Worm (Caenorhabditis elegans) whole organism, young adult: Measurements from ENCODE around the gene C18A3.3.

ENCODE experiments used
- B0035.1 ChIP-seq: sonication (generic microtip); optimal IDR thresholded peaks from 2 replicates; lab custom pipeline; 2016; ENCODE audit warnings: missing genetic modification characterization, mild to moderate bottlenecking, missing compliant biosample characterization, missing genotype, missing genetic modification reagents
- F10E7.11 ChIP-seq: sonication (generic microtip); optimal IDR thresholded peaks from 2 replicates; lab custom pipeline; 2017; ENCODE audit warnings: mild to moderate bottlenecking, missing genetic modification characterization, moderate library complexity, missing compliant biosample characterization
- F57C9.4 ChIP-seq: sonication (generic microtip); optimal IDR thresholded peaks from 2 replicates; lab custom pipeline; 2017; ENCODE audit warnings: mild to moderate bottlenecking, missing genetic modification characterization, missing compliant biosample characterization
- ama-1 ChIP-seq, 3 experiments: fragments of 150-350 bp in 1 of 3; sonication (generic microtip) in 2 of 3; optimal IDR thresholded peaks; 2 replicates each; lab custom pipeline; 2014 to 2018; ENCODE audit warnings: missing biosample characterization in 2 of 3, missing genetic modification characterization in 2 of 3, missing genetic modification reagents in 2 of 3
- bed-1 ChIP-seq: fragments of 200-800 bp; sonication (Bioruptor generic); IDR thresholded peaks from 2 replicates; pipeline ENCODE4 v1.3.6; 2022; ENCODE audit warnings: missing genetic modification reagents, missing genetic modification characterization, missing compliant biosample characterization
- efl-1 ChIP-seq: fragments of 150-350 bp; optimal IDR thresholded peaks from 2 replicates; lab custom pipeline; 2014; ENCODE audit warnings: missing biosample characterization, missing genetic modification reagents, missing genetic modification characterization
- gei-17 ChIP-seq: fragments of 200-800 bp; sonication (Bioruptor generic); optimal IDR thresholded peaks from 2 replicates; lab custom pipeline; 2018; ENCODE audit warnings: mild to moderate bottlenecking, missing genetic modification characterization, missing compliant biosample characterization
- madf-8 ChIP-seq: fragments of 200-800 bp; sonication (Bioruptor generic); conservative IDR thresholded peaks from 2 replicates; pipeline ENCODE4 v1.3.6; 2022; ENCODE audit warnings: missing genetic modification reagents, missing genetic modification characterization, missing compliant biosample characterization
- rpc-1 ChIP-seq, 2 experiments: fragments of 150-350 bp in 1 of 2; sonication (generic microtip) in 1 of 2; optimal IDR thresholded peaks; 2 replicates each; lab custom pipeline; 2014 to 2018; ENCODE audit warnings: missing biosample characterization in 1 of 2, missing genetic modification characterization in 1 of 2, missing genetic modification reagents in 1 of 2, missing genotype in 1 of 2
- snpc-4 ChIP-seq, 5 experiments: fragments of 150-350 bp in 1 of 5; sonication (generic microtip) in 4 of 5; optimal IDR thresholded peaks; 2 replicates each; lab custom pipeline; 2014 to 2018; ENCODE audit warnings: missing genetic modification characterization in 5 of 5, missing biosample characterization in 3 of 5, antibody characterized with exemption in 2 of 5, mild to moderate bottlenecking in 2 of 5, missing compliant biosample characterization in 2 of 5, missing genotype in 2 of 5, moderate library complexity in 2 of 5, missing genetic modification reagents in 1 of 5

DNA sequence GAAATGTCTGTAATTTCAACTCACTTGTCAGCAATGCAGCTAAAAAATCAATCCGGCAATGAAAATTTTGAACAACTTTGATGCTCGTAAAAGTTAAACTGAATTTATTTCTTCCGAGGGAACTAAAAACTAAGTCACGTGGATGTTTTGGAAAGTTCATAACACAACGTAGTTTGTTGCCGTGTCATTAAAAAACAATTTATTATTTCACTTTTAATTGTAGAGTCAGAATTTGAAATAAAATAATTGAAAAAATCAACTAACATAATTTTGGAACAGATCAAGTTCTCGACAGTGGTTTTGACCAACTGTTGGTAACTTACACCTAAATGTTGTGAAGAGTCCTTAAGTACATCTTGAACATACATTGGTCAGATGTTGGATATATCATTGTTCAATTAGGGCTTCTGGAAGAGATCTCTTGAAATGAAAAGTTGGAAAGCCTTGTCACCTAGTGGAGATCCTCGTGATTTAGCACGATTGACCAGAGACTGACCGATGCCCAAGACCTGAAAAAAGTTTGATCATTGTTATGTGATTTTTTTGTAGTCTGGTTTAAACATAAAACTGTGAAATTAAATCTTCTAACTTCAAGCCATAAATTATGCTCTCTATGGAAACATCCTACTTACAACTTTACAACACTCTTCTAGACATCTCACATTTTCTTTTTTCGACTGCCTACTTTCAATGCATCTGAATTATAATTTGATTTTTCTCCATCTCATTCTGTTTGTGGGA lies 14.4 kb downstream of the C18A3.3 start, which contains the start of the genes C18A3.7 and C18A3.11:
- TF ChIP-seq efl-1 (GFP tag; lab: Kevin White, UChicago) (no peak), B0035.1 (tag; lab: Kevin White, UChicago) (no peak), madf-8 (GFP tag; lab: Robert Waterston, UW) (no peak), F57C9.4 (no peak), ama-1 (optimal IDR thresholded peaks at IDR 0.05; lab: Kevin White, UChicago) (no peak), ama-1 (GFP tag; optimal IDR thresholded peaks at IDR 0.05; lab: Kevin White, UChicago) (no peak), F10E7.11 (no peak), bed-1 (GFP tag; lab: Robert Waterston, UW) (no peak), snpc-4 (GFP tag; optimal IDR thresholded peaks at IDR 0.05; lab: Kevin White, UChicago) (no peak), snpc-4 (tag; optimal IDR thresholded peaks at IDR 0.05; lab: Kevin White, UChicago) (no peak), gei-17 (GFP tag; lab: Kevin White, UChicago) (no peak), rpc-1 (optimal IDR thresholded peaks at IDR 0.05; lab: Kevin White, UChicago) (no peak), rpc-1 (tag; optimal IDR thresholded peaks at IDR 0.05; lab: Kevin White, UChicago) (no peak)
